Worm (Caenorhabditis elegans) whole organism, late embryonic: ENCODE measurements around the gene C30G7.3.

Experiments
- ama-1 ChIP-seq: fragments of 150-350 bp; optimal IDR thresholded peaks from 2 replicates; lab custom pipeline; 2014
- dmd-4 ChIP-seq: sonication (generic microtip); optimal IDR thresholded peaks from 2 replicates; lab custom pipeline; 2016; ENCODE audit warnings: borderline replicate concordance, missing genetic modification characterization, missing compliant biosample characterization
- fkh-6 ChIP-seq: sonication (generic microtip); optimal IDR thresholded peaks from 2 replicates; lab custom pipeline; 2016; ENCODE audit warnings: missing genetic modification characterization, missing compliant biosample characterization
- hlh-8 ChIP-seq: sonication (generic microtip); optimal IDR thresholded peaks from 2 replicates; lab custom pipeline; 2016; ENCODE audit warnings: missing genotype, missing genetic modification characterization, missing compliant biosample characterization
- pros-1 ChIP-seq: fragments of 150-350 bp; optimal IDR thresholded peaks from 2 replicates; lab custom pipeline; 2014; ENCODE audit warnings: missing biosample characterization, missing genetic modification reagents, missing genetic modification characterization

DNA sequence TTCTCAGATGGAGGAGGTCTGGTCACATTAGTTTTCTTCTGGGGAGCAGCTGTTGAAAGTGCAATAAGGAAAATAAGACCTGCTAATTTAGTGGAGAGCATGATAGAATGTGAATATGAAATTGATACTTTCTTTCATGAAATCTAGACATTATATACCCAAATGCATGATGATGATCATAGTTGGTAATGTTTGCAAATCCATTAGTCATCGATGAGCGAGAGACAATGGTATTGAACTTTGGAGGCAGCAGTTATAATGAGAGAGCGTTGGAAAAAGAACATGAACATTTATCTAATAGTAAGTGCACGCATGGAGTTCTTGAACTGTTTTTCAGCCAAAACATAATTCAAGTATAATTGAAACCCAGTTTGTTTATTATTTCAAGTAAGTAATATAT is 47.8 kb downstream of the C30G7.3 start, which contains the start of gene H12D21.6:
- no peak for TF ChIP-seq fkh-6 (tag; lab: Kevin White, UChicago)
- no peak for TF ChIP-seq ama-1 (lab: Kevin White, UChicago)
- TF ChIP-seq pros-1 = no peak
- TF ChIP-seq hlh-8 (tag; lab: Kevin White, UChicago) = no peak
- no peak for TF ChIP-seq dmd-4 (tag; lab: Kevin White, UChicago)
